Worm (Caenorhabditis elegans) whole organism, L4/young adult: Measurements from ENCODE around the gene T05A8.11.
A peak's percentile ranks its signal among the peaks of the same experiment; 100 is the strongest.

Source experiments
- W03F9.2 ChIP-seq: fragments of 150-350 bp; optimal IDR thresholded peaks from 2 replicates; lab custom pipeline; 2014; ENCODE audit warnings: missing biosample characterization, missing genetic modification characterization
- him-1 ChIP-seq: sonication (generic microtip); optimal IDR thresholded peaks from 2 replicates; lab custom pipeline; 2016; ENCODE audit warnings: missing genotype, missing genetic modification reagents, missing genetic modification characterization, missing compliant biosample characterization

ce11 chrII:2752536-2752935, 27.1 kb upstream of the T05A8.11 start, which contains the start of gene F29A7.6:
- TF ChIP-seq him-1, result no peak
- peak; percentile 76 for TF ChIP-seq W03F9.2
